Worm (Caenorhabditis elegans) whole organism, L4 larva: Measurements from ENCODE around the gene H19J13.2.

Experiments
- F44E2.7 ChIP-seq: fragments of 200-800 bp; sonication (Bioruptor generic); IDR thresholded peaks from 2 replicates; pipeline ENCODE4 v2.1.2; 2022; ENCODE audit warnings: missing genetic modification characterization, missing compliant biosample characterization
- F49E8.2 ChIP-seq: sonication (generic microtip); optimal IDR thresholded peaks from 2 replicates; lab custom pipeline; 2016; ENCODE audit warnings: missing compliant biosample characterization, mild to moderate bottlenecking, missing genetic modification characterization, borderline replicate concordance
- ces-1 ChIP-seq: fragments of 150-350 bp; sonication (generic microtip); optimal IDR thresholded peaks from 4 replicates; lab custom pipeline; 2014; ENCODE audit warnings: missing biosample characterization, missing genetic modification reagents, missing genetic modification characterization
- dpl-1 ChIP-seq: fragments of 150-350 bp; optimal IDR thresholded peaks from 2 replicates; lab custom pipeline; 2014; ENCODE audit warnings: missing biosample characterization, missing genetic modification reagents, missing genetic modification characterization
- fkh-10 ChIP-seq: fragments of 150-350 bp; optimal IDR thresholded peaks from 2 replicates; lab custom pipeline; 2014; ENCODE audit warnings: missing biosample characterization, missing genetic modification reagents, missing genetic modification characterization
- nhr-10 ChIP-seq: fragments of 150-350 bp; optimal IDR thresholded peaks from 2 replicates; lab custom pipeline; 2014; ENCODE audit warnings: missing biosample characterization, missing genetic modification characterization
- nhr-76 ChIP-seq: fragments of 150-350 bp; optimal IDR thresholded peaks from 2 replicates; lab custom pipeline; 2014; ENCODE audit warnings: missing biosample characterization, missing genetic modification characterization
- ztf-11 ChIP-seq: fragments of 150-350 bp; optimal IDR thresholded peaks from 2 replicates; lab custom pipeline; 2014; ENCODE audit warnings: missing biosample characterization, missing genetic modification characterization

DNA sequence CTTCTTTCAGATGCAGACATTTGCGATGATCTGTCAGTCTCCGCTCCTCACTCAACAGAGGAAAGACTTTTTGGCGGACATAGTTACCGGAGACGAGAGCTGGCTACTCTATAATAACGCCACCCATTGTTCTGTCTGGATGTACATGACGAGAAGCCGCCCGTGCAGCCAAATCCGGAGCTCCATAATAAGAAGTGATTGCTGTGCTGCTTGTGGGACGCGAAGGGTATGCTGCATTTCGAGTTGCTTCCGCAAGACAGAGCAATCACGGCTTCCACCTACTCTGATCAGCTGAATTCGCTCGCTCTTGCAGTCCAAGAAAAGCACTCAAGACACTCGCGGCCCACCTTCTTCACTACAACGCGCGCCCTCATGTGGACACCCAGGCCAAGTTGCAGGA lies 40.0 kb upstream of the H19J13.2 start:
- TF ChIP-seq fkh-10 (GFP tag; lab: Kevin White, UChicago) (no peak), F44E2.7 (GFP tag; lab: Robert Waterston, UW) (no peak), F49E8.2 (tag; lab: Kevin White, UChicago) (no peak), nhr-76 (tag; lab: Kevin White, UChicago) (no peak), ces-1 (no peak), nhr-10 (tag; lab: Kevin White, UChicago) (no peak), ztf-11 (tag; lab: Kevin White, UChicago) (no peak), dpl-1 (GFP tag; lab: Kevin White, UChicago) (no peak)
